Fruit fly (Drosophila melanogaster) whole organism, embryonic: ENCODE measurements around the gene Jhbp14.
A peak's percentile ranks its signal among the peaks of the same experiment; 100 is the strongest.

Experiments
- Bdp1 ChIP-seq: fragments of 200-800 bp; sonication (Bioruptor generic); optimal IDR thresholded peaks from 3 replicates; lab custom pipeline; 2016; ENCODE audit warnings: missing biosample characterization, missing genetic modification characterization
- Bgb ChIP-seq: fragments of 200-800 bp; sonication (Bioruptor generic); IDR thresholded peaks from 2 replicates; pipeline ENCODE4 v1.3.6; 2022; ENCODE audit warnings: missing biosample characterization, missing genetic modification characterization; ENCODE audit not compliant: partially characterized antibody
- CG1024 ChIP-seq: fragments of 200-800 bp; sonication (Bioruptor generic); IDR thresholded peaks from 2 replicates; pipeline ENCODE4 v1.3.6; 2022; ENCODE audit warnings: missing biosample characterization, missing genetic modification characterization
- CG10543 ChIP-seq: fragments of 200-800 bp; sonication (Bioruptor generic); optimal IDR thresholded peaks from 3 replicates; lab custom pipeline; 2017; ENCODE audit warnings: missing biosample characterization, mild to moderate bottlenecking, missing genetic modification characterization, moderate library complexity
- CG11085 ChIP-seq: fragments of 200-800 bp; sonication (Bioruptor generic); IDR thresholded peaks from 2 replicates; pipeline ENCODE4 v1.3.6; 2022; ENCODE audit warnings: missing biosample characterization, missing genetic modification characterization
- CG11504 ChIP-seq: fragments of 200-800 bp; sonication (Bioruptor generic); optimal IDR thresholded peaks from 3 replicates; lab custom pipeline; 2019; ENCODE audit warnings: missing biosample characterization, mild to moderate bottlenecking, missing genetic modification characterization, moderate library complexity
- CG14014 ChIP-seq: fragments of 200-800 bp; sonication (Bioruptor generic); IDR thresholded peaks from 2 replicates; pipeline ENCODE4 v1.3.6; 2022; ENCODE audit warnings: missing biosample characterization, missing genetic modification characterization
- CG15514 ChIP-seq: fragments of 200-800 bp; sonication (Bioruptor generic); optimal IDR thresholded peaks from 3 replicates; lab custom pipeline; 2017; ENCODE audit warnings: missing biosample characterization, missing genetic modification characterization, mild to moderate bottlenecking, moderate library complexity, missing genetic modification reagents
- CG16813 ChIP-seq: fragments of 200-800 bp; sonication (Bioruptor generic); IDR thresholded peaks from 3 replicates; pipeline ENCODE4 v1.3.6; 2022; ENCODE audit warnings: missing biosample characterization, missing genetic modification characterization; ENCODE audit not compliant: partially characterized antibody
- CG17186 ChIP-seq: fragments of 200-800 bp; sonication (Bioruptor generic); optimal IDR thresholded peaks from 3 replicates; lab custom pipeline; 2017; ENCODE audit warnings: missing biosample characterization, missing genetic modification reagents, missing genetic modification characterization
- CG2875 ChIP-seq: fragments of 200-800 bp; sonication (Bioruptor generic); optimal IDR thresholded peaks from 2 replicates; lab custom pipeline; 2017; ENCODE audit warnings: missing biosample characterization, mild to moderate bottlenecking, missing genetic modification characterization, missing genetic modification reagents
- CG3065 ChIP-seq: fragments of 200-800 bp; sonication (Bioruptor generic); optimal IDR thresholded peaks from 2 replicates; lab custom pipeline; 2016; ENCODE audit warnings: missing biosample characterization, missing genetic modification characterization
- CG33213 ChIP-seq: fragments of 200-800 bp; sonication (Bioruptor generic); optimal IDR thresholded peaks from 3 replicates; lab custom pipeline; 2016; ENCODE audit warnings: missing biosample characterization, missing genetic modification characterization
- CG3838 ChIP-seq: fragments of 200-800 bp; sonication (Bioruptor generic); optimal IDR thresholded peaks from 3 replicates; lab custom pipeline; 2016; ENCODE audit warnings: missing biosample characterization, missing genetic modification characterization
- CG43689 ChIP-seq: fragments of 200-800 bp; sonication (Bioruptor generic); IDR thresholded peaks from 2 replicates; pipeline ENCODE4 v1.3.6; 2022; ENCODE audit warnings: missing biosample characterization, missing genetic modification characterization
- CG6854 ChIP-seq: fragments of 200-800 bp; sonication (Bioruptor generic); optimal IDR thresholded peaks from 3 replicates; lab custom pipeline; 2017; ENCODE audit warnings: missing biosample characterization, mild to moderate bottlenecking, missing genetic modification characterization
- Camta ChIP-seq: fragments of 200-800 bp; sonication (Bioruptor generic); optimal IDR thresholded peaks from 2 replicates; lab custom pipeline; 2016; ENCODE audit warnings: missing biosample characterization, missing genetic modification characterization
- Dad ChIP-seq: fragments of 200-800 bp; sonication (Bioruptor generic); optimal IDR thresholded peaks from 3 replicates; lab custom pipeline; 2016; ENCODE audit warnings: missing biosample characterization, missing genetic modification characterization
- Dll ChIP-seq: fragments of 200-800 bp; sonication (Bioruptor generic); IDR thresholded peaks from 4 replicates; pipeline ENCODE4 v1.3.6; 2022; ENCODE audit warnings: missing biosample characterization, missing genetic modification characterization; ENCODE audit not compliant: partially characterized antibody
- E2f2 ChIP-seq: fragments of 200-800 bp; sonication (Bioruptor generic); IDR thresholded peaks from 2 replicates; pipeline ENCODE4 v1.3.6; 2022; ENCODE audit warnings: missing biosample characterization, missing genetic modification characterization
- ERR ChIP-seq: fragments of 200-800 bp; sonication (Bioruptor generic); optimal IDR thresholded peaks from 2 replicates; lab custom pipeline; 2016; ENCODE audit warnings: missing biosample characterization, missing genetic modification characterization
- Eip74EF ChIP-seq, 2 experiments: fragments of 200-800 bp in 1 of 2; fragments of >200 bp in 1 of 2; sonication (Bioruptor generic) in 1 of 2; optimal IDR thresholded peaks; 2 replicates each; lab custom pipeline; 2017 to 2019; ENCODE audit warnings: missing biosample characterization in 2 of 2, missing genetic modification characterization in 2 of 2, mild to moderate bottlenecking in 1 of 2, moderate library complexity in 1 of 2
- Ets65A ChIP-seq: fragments of 200-800 bp; sonication (Bioruptor generic); peaks from one replicate; lab custom pipeline; 2016; ENCODE audit warnings: missing biosample characterization, missing genetic modification characterization
- HLH3B ChIP-seq: fragments of 200-800 bp; sonication (Bioruptor generic); IDR thresholded peaks from 2 replicates; pipeline ENCODE4 v1.3.6; 2022; ENCODE audit warnings: missing biosample characterization, missing genetic modification characterization
- HLHmδ ChIP-seq: fragments of 200-800 bp; sonication (Bioruptor generic); optimal IDR thresholded peaks from 2 replicates; lab custom pipeline; 2018; ENCODE audit warnings: missing biosample characterization, mild to moderate bottlenecking, missing genetic modification characterization, moderate library complexity
- Kr ChIP-seq: fragments of 200-800 bp; sonication (Bioruptor generic); optimal IDR thresholded peaks from 2 replicates; lab custom pipeline; 2017; ENCODE audit warnings: missing biosample characterization, mild to moderate bottlenecking, missing genetic modification characterization
- Lhr ChIP-seq: fragments of 200-800 bp; sonication (Bioruptor generic); optimal IDR thresholded peaks from 3 replicates; lab custom pipeline; 2017; ENCODE audit warnings: mild to moderate bottlenecking, missing biosample characterization, missing genetic modification reagents, missing genetic modification characterization
- MBD-R2 ChIP-seq: fragments of 200-800 bp; sonication (Bioruptor generic); IDR thresholded peaks from 2 replicates; pipeline ENCODE4 v1.3.6; 2022; ENCODE audit warnings: missing biosample characterization, missing genetic modification characterization
- ap ChIP-seq: fragments of 200-800 bp; sonication (Bioruptor generic); IDR thresholded peaks from 2 replicates; pipeline ENCODE4 v1.3.6; 2022; ENCODE audit warnings: missing biosample characterization, missing genetic modification characterization
- az2 ChIP-seq: fragments of 200-800 bp; sonication (Bioruptor generic); optimal IDR thresholded peaks from 3 replicates; lab custom pipeline; 2016; ENCODE audit warnings: missing biosample characterization, missing genetic modification characterization
- bowl ChIP-seq: fragments of 200-800 bp; sonication (Bioruptor generic); IDR thresholded peaks from 2 replicates; pipeline ENCODE4 v1.3.6; 2022; ENCODE audit warnings: missing biosample characterization, missing genetic modification characterization
- emc ChIP-seq: fragments of 200-800 bp; sonication (Bioruptor generic); optimal IDR thresholded peaks from 2 replicates; lab custom pipeline; 2016; ENCODE audit warnings: missing biosample characterization, missing genetic modification characterization
- ewg ChIP-seq: fragments of 200-800 bp; sonication (Bioruptor generic); optimal IDR thresholded peaks from 3 replicates; lab custom pipeline; 2017; ENCODE audit warnings: mild to moderate bottlenecking, missing biosample characterization, missing genetic modification reagents, missing genetic modification characterization
- ftz-f1 ChIP-seq: fragments of 200-800 bp; sonication (Bioruptor generic); optimal IDR thresholded peaks from 2 replicates; lab custom pipeline; 2016; ENCODE audit warnings: missing biosample characterization, missing genetic modification characterization
- grn ChIP-seq: fragments of 200-800 bp; sonication (Bioruptor generic); optimal IDR thresholded peaks from 3 replicates; lab custom pipeline; 2017; ENCODE audit warnings: missing biosample characterization, missing genetic modification characterization
- gt ChIP-seq: fragments of 200-800 bp; sonication (Bioruptor generic); IDR thresholded peaks from 2 replicates; pipeline ENCODE4 v1.3.6; 2022; ENCODE audit warnings: missing biosample characterization, missing genetic modification characterization
- ind ChIP-seq: fragments of 200-800 bp; sonication (Bioruptor generic); optimal IDR thresholded peaks from 3 replicates; lab custom pipeline; 2016; ENCODE audit warnings: missing biosample characterization, missing genetic modification characterization
- lola ChIP-seq, 3 experiments: fragments of >200 bp in 2 of 3; fragments of 200-800 bp in 1 of 3; sonication (Bioruptor generic) in 1 of 3; optimal IDR thresholded peaks; 2 replicates each; lab custom pipeline; 2017 to 2019; ENCODE audit warnings: missing biosample characterization in 3 of 3, missing genetic modification characterization in 3 of 3, mild to moderate bottlenecking in 1 of 3, moderate library complexity in 1 of 3
- nmo ChIP-seq: fragments of 200-800 bp; sonication (Bioruptor generic); optimal IDR thresholded peaks from 2 replicates; lab custom pipeline; 2018; ENCODE audit warnings: missing biosample characterization, mild to moderate bottlenecking, missing genetic modification characterization, moderate library complexity
- phol ChIP-seq: fragments of 200-800 bp; sonication (Bioruptor generic); optimal IDR thresholded peaks from 3 replicates; lab custom pipeline; 2018; ENCODE audit warnings: missing biosample characterization, mild to moderate bottlenecking, missing genetic modification characterization, moderate library complexity
- pros ChIP-seq: fragments of 200-800 bp; sonication (Bioruptor generic); optimal IDR thresholded peaks from 3 replicates; lab custom pipeline; 2019; ENCODE audit warnings: missing biosample characterization, mild to moderate bottlenecking, missing genetic modification characterization, moderate library complexity
- pzg ChIP-seq: fragments of 200-800 bp; sonication (Bioruptor generic); optimal IDR thresholded peaks from 3 replicates; lab custom pipeline; 2018; ENCODE audit warnings: missing biosample characterization, mild to moderate bottlenecking, missing genetic modification characterization, moderate library complexity
- rib ChIP-seq: fragments of 200-800 bp; sonication (Bioruptor generic); IDR thresholded peaks from 2 replicates; pipeline ENCODE4 v1.3.6; 2022; ENCODE audit warnings: missing biosample characterization, missing genetic modification characterization
- row ChIP-seq: fragments of 200-800 bp; sonication (Bioruptor generic); IDR thresholded peaks from 3 replicates; pipeline ENCODE4 v1.3.6; 2022; ENCODE audit warnings: missing biosample characterization, missing genetic modification characterization
- schlank ChIP-seq: fragments of 200-800 bp; sonication (Bioruptor generic); optimal IDR thresholded peaks from 2 replicates; lab custom pipeline; 2018; ENCODE audit warnings: missing biosample characterization, mild to moderate bottlenecking, missing genetic modification characterization
- sens ChIP-seq: fragments of 200-800 bp; sonication (Bioruptor generic); peaks from one replicate; lab custom pipeline; 2016; ENCODE audit warnings: missing biosample characterization, missing genetic modification characterization
- sob ChIP-seq: fragments of 200-800 bp; sonication (Bioruptor generic); IDR thresholded peaks from 2 replicates; pipeline ENCODE4 v1.3.6; 2022; ENCODE audit warnings: missing biosample characterization, missing genetic modification characterization
- sqz ChIP-seq: fragments of 200-800 bp; sonication (Bioruptor generic); optimal IDR thresholded peaks from 3 replicates; lab custom pipeline; 2018; ENCODE audit warnings: missing biosample characterization, mild to moderate bottlenecking, missing genetic modification characterization
- tgo ChIP-seq: fragments of 200-800 bp; sonication (Bioruptor generic); IDR thresholded peaks from 3 replicates; pipeline ENCODE4 v1.3.6; 2022; ENCODE audit warnings: missing biosample characterization, missing genetic modification characterization

The Jhbp14 gene

dm6 chr2L:13203437-13204137 is 32.7 kb upstream of the Jhbp14 start, which contains the start of gene Pect (continued):
- TF ChIP-seq Lhr (peak; percentile 60), Eip74EF (GFP tag; optimal IDR thresholded peaks at IDR 0.05; lab: Kevin White, UChicago) (no peak), gt (GFP tag; lab: Robert Waterston, UW) (no peak), Dll (GFP tag; lab: Robert Waterston, UW) (peak; percentile 62; the same call in 2 of the 4 replicates), HLHmδ (GFP tag; lab: Kevin White, UChicago) (no peak), sens (GFP tag; lab: Kevin White, UChicago) (peak; percentile 6), CG15514 (GFP tag; lab: Kevin White, UChicago) (peak; percentile 98), pzg (GFP tag; lab: Kevin White, UChicago) (peak; percentile 58), row (GFP tag; lab: Robert Waterston, UW) (peak; percentile 81), CG17186 (GFP tag; lab: Kevin White, UChicago) (peak; percentile 11), CG2875 (no peak), az2 (GFP tag; lab: Kevin White, UChicago) (no peak), HLH3B (GFP tag; lab: Robert Waterston, UW) (no peak; the same call in 1 of the 2 replicates), Ets65A (GFP tag; lab: Kevin White, UChicago) (no peak), Dad (GFP tag; lab: Kevin White, UChicago) (no peak), grn (no peak), CG14014 (GFP tag; lab: Robert Waterston, UW) (peak; percentile 19; the same call in 1 of the 2 replicates), CG10543 (GFP tag; lab: Kevin White, UChicago) (peak; percentile 92), lola (GFP tag; optimal IDR thresholded peaks at IDR 0.05; lab: Kevin White, UChicago) (peak in 1 of 3 experiments; percentile 26), CG16813 (peak; percentile 53), ERR (GFP tag; lab: Kevin White, UChicago) (peak; percentile 7), ap (GFP tag; lab: Robert Waterston, UW) (no peak), sob (GFP tag; lab: Robert Waterston, UW) (peak; percentile 55; the same call in 1 of the 2 replicates), MBD-R2 (GFP tag; lab: Robert Waterston, UW) (0 out of 2 replicates have a peak, but pooled peaks have one; percentile 12), CG43689 (GFP tag; lab: Robert Waterston, UW) (no peak), ind (GFP tag; lab: Kevin White, UChicago) (no peak), schlank (tag; lab: Kevin White, UChicago) (peak; percentile 16), Camta (GFP tag; lab: Kevin White, UChicago) (no peak), CG3838 (no peak), emc (no peak), sqz (GFP tag; lab: Kevin White, UChicago) (no peak), E2f2 (GFP tag; lab: Robert Waterston, UW) (0 out of 2 replicates have a peak, but pooled peaks have one; percentile 6), ftz-f1 (peak; percentile 4), CG1024 (GFP tag; lab: Robert Waterston, UW) (no peak), CG6854 (no peak), CG11504 (tag; lab: Kevin White, UChicago) (no peak), CG33213 (GFP tag; lab: Kevin White, UChicago) (peak; percentile 0), pros (peak; percentile 31), tgo (GFP tag; lab: Robert Waterston, UW) (peak; percentile 37; the same call in 2 of the 3 replicates), rib (GFP tag; lab: Robert Waterston, UW) (no peak), nmo (GFP tag; lab: Kevin White, UChicago) (peak; percentile 73), bowl (no peak), Bdp1 (GFP tag; lab: Kevin White, UChicago) (no peak), phol (tag; lab: Kevin White, UChicago) (peak; percentile 63), Kr (GFP tag; lab: Kevin White, UChicago) (no peak), CG3065 (GFP tag; lab: Kevin White, UChicago) (no peak), CG11085 (no peak), Bgb (GFP tag; lab: Robert Waterston, UW) (peak; percentile 65; the same call in 1 of the 2 replicates), ewg (peak; percentile 98)
